Worm (Caenorhabditis elegans) whole organism, young adult: Measurements from ENCODE around the gene fbxa-29.

Experiments used
- F22D6.2 ChIP-seq: sonication (generic microtip); optimal IDR thresholded peaks from 2 replicates; lab custom pipeline; 2016; ENCODE audit warnings: mild to moderate bottlenecking, missing genetic modification characterization, missing compliant biosample characterization
- T07F8.4 ChIP-seq: sonication (generic microtip); optimal IDR thresholded peaks from 2 replicates; lab custom pipeline; 2016; ENCODE audit warnings: mild to moderate bottlenecking, missing genetic modification characterization, moderate library complexity, missing compliant biosample characterization
- ama-1 ChIP-seq, 3 experiments: fragments of 150-350 bp in 1 of 3; sonication (generic microtip) in 2 of 3; optimal IDR thresholded peaks; 2 replicates each; lab custom pipeline; 2014 to 2018; ENCODE audit warnings: missing biosample characterization in 2 of 3, missing genetic modification characterization in 2 of 3, missing genetic modification reagents in 2 of 3
- cebp-2 ChIP-seq: fragments of 200-800 bp; sonication (Bioruptor generic); IDR thresholded peaks from 2 replicates; pipeline ENCODE4 v1.3.6; 2022; ENCODE audit warnings: missing genetic modification characterization, missing compliant biosample characterization
- egl-18 ChIP-seq: fragments of 200-800 bp; sonication (Bioruptor generic); IDR thresholded peaks from 2 replicates; pipeline ENCODE4 v1.3.6; 2022; ENCODE audit warnings: missing genetic modification reagents, missing genetic modification characterization, missing compliant biosample characterization
- hsf-1 ChIP-seq: fragments of 200-800 bp; sonication (Bioruptor generic); IDR thresholded peaks from 2 replicates; pipeline ENCODE4 v1.3.6; 2022; ENCODE audit warnings: missing genetic modification reagents, missing genetic modification characterization, missing compliant biosample characterization
- madf-8 ChIP-seq: fragments of 200-800 bp; sonication (Bioruptor generic); conservative IDR thresholded peaks from 2 replicates; pipeline ENCODE4 v1.3.6; 2022; ENCODE audit warnings: missing genetic modification reagents, missing genetic modification characterization, missing compliant biosample characterization

- TF ChIP-seq cebp-2 (no peak), madf-8 (no peak), ama-1 (optimal IDR thresholded peaks at IDR 0.05; lab: Kevin White, UChicago) (no peak), ama-1 (GFP tag; optimal IDR thresholded peaks at IDR 0.05; lab: Kevin White, UChicago) (no peak), egl-18 (GFP tag; lab: Robert Waterston, UW) (no peak), F22D6.2 (tag; lab: Kevin White, UChicago) (no peak), T07F8.4 (tag; lab: Kevin White, UChicago) (no peak), hsf-1 (GFP tag; lab: Robert Waterston, UW) (no peak)
Measured at ce11 chrIII:1273655-1274328, at the start of gene fbxa-29.
